Worm (Caenorhabditis elegans) whole organism, L4/young adult: ENCODE measurements around the gene mrps-18A.

ENCODE experiments used
- dao-5 ChIP-seq: sonication (generic microtip); optimal IDR thresholded peaks from 2 replicates; lab custom pipeline; 2016; ENCODE audit warnings: missing genotype, missing genetic modification characterization, moderate library complexity, missing compliant biosample characterization
- him-1 ChIP-seq: sonication (generic microtip); optimal IDR thresholded peaks from 2 replicates; lab custom pipeline; 2016; ENCODE audit warnings: missing genotype, missing genetic modification reagents, missing genetic modification characterization, missing compliant biosample characterization

DNA sequence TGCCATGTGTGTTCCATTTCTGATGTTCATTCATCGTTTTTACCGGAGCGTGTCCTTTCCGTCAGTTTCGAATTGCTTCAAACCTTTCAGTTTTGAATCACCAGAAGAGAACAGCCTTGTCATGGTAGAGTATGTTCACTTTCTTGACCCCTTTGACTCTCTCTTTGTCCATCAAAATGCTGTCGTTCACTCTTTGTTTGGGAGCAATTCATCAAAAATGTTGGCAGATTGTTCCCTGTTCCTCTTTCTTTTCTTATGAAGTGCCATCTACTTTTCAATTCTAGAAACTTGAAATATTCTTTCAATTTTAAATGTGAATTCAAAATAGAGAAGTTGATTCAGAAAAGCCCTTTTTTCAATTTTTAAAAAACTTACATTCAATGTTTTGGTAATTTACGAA is 50.4 kb downstream of the mrps-18A start:
- TF ChIP-seq him-1 (tag; lab: Kevin White, UChicago) (no peak), dao-5 (tag; lab: Kevin White, UChicago) (no peak)
